Worm (Caenorhabditis elegans) whole organism, midembryonic: ENCODE measurements around the gene F41G3.3.

ENCODE experiments used
- T22C8.4 ChIP-seq: fragments of 200-800 bp; sonication (Bioruptor generic); IDR thresholded peaks from 2 replicates; pipeline ENCODE4 v1.3.6; 2022; ENCODE audit warnings: missing genetic modification characterization, missing compliant biosample characterization
- cog-1 ChIP-seq: sonication (generic microtip); optimal IDR thresholded peaks from 2 replicates; lab custom pipeline; 2016; ENCODE audit warnings: missing genetic modification characterization, missing compliant biosample characterization
- flt-1 ChIP-seq: fragments of 200-800 bp; sonication (Bioruptor generic); IDR thresholded peaks from 2 replicates; pipeline ENCODE4 v1.3.6; 2022; ENCODE audit warnings: missing genetic modification characterization, missing compliant biosample characterization
- klf-2 ChIP-seq: fragments of 200-800 bp; sonication (Bioruptor generic); conservative IDR thresholded peaks from 2 replicates; pipeline ENCODE4 v1.3.6; 2022; ENCODE audit warnings: missing genetic modification reagents, missing genetic modification characterization, missing compliant biosample characterization
- med-1 ChIP-seq: sonication (generic microtip); optimal IDR thresholded peaks from 2 replicates; lab custom pipeline; 2017; ENCODE audit warnings: missing genetic modification characterization, mild to moderate bottlenecking, missing compliant biosample characterization, antibody characterized with exemption, missing genetic modification reagents; ENCODE audit not compliant: insufficient read depth
- ref-1 ChIP-seq: fragments of 200-800 bp; sonication (Bioruptor generic); conservative IDR thresholded peaks from 2 replicates; pipeline ENCODE4 v1.3.6; 2022; ENCODE audit warnings: missing genetic modification reagents, missing genetic modification characterization, missing compliant biosample characterization
- tab-1 ChIP-seq: fragments of 200-800 bp; sonication (Bioruptor generic); IDR thresholded peaks from 2 replicates; pipeline ENCODE4 v1.3.6; 2022; ENCODE audit warnings: missing genetic modification characterization, missing compliant biosample characterization
- ztf-23 ChIP-seq: fragments of 200-800 bp; sonication (Bioruptor generic); IDR thresholded peaks from 2 replicates; pipeline ENCODE4 v1.3.6; 2022; ENCODE audit warnings: missing genetic modification reagents, missing genetic modification characterization, missing compliant biosample characterization
- ztf-29 ChIP-seq: fragments of 200-800 bp; sonication (Bioruptor generic); IDR thresholded peaks from 2 replicates; pipeline ENCODE4 v1.3.6; 2022; ENCODE audit warnings: missing genetic modification reagents, missing genetic modification characterization, missing compliant biosample characterization

Gene F41G3.3

DNA sequence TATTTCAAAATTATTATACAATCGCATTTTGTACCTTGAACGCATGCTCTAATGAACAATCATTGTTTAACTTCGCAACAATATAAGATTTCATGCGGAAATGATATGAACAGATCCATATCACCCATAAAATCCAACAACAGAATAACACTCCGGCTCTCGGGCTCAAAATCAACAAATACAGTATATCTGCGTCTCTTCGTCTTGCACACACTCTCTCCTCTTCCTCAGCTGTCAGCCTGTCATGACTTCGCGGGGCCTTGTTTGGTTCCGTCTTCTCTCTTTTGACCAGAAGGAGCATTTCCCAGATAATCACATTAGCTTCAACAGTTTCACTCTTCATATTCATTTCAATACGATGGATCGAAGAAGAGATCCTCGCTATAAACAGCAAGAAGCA, at the start of gene F41G3.3:
F41G3.3 (plus strand) TSS at position 301 of the 400 bp plus-strand sequence.
- TF ChIP-seq flt-1 (GFP tag; lab: Robert Waterston, UW), result no peak
- no peak for TF ChIP-seq tab-1 (GFP tag; lab: Robert Waterston, UW)
- TF ChIP-seq med-1 (GFP tag; lab: Kevin White, UChicago), result no peak
- TF ChIP-seq ztf-29 (GFP tag; lab: Robert Waterston, UW), result no peak
- no peak for TF ChIP-seq ztf-23 (GFP tag; lab: Robert Waterston, UW)
- TF ChIP-seq klf-2 (GFP tag; lab: Robert Waterston, UW), result no peak
- TF ChIP-seq cog-1 (tag; lab: Kevin White, UChicago), result no peak

DNA sequence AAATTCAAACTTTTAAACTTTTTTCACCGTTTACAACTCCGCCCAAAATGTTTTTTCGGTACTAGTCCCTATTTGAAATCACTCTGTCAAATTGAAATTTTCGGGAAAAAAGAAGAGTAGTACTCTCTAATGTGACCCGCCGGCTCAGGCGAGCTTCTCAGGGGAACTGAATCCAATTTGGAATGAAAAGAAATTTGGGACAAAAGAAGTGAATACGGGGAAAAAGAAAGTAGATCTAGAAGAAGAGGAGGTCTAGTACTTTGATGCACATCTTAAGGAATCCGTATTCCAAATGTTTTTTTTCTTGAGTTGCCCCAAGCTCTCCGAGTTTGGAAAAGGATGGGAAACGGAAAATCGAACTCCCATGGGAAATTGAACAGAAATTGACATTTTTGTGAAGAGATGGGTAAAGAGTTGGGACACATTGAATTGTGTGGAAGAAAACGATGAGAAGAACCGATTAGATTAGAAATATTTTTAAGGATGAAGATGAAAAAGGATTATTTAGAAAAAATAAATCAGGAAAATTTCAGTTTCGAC, 49.7 kb upstream of the F41G3.3 start:
- no peak for TF ChIP-seq cog-1 (tag; lab: Kevin White, UChicago)
- TF ChIP-seq med-1 (GFP tag; lab: Kevin White, UChicago), result no peak
- TF ChIP-seq tab-1 (GFP tag; lab: Robert Waterston, UW), result no peak
- TF ChIP-seq ztf-29 (GFP tag; lab: Robert Waterston, UW), result no peak
- TF ChIP-seq klf-2 (GFP tag; lab: Robert Waterston, UW), result no peak
- no peak for TF ChIP-seq T22C8.4 (GFP tag; lab: Robert Waterston, UW)
- TF ChIP-seq flt-1 (GFP tag; lab: Robert Waterston, UW), result no peak
- TF ChIP-seq ztf-23 (GFP tag; lab: Robert Waterston, UW), result no peak
- TF ChIP-seq ref-1 (GFP tag; lab: Robert Waterston, UW), result no peak

DNA sequence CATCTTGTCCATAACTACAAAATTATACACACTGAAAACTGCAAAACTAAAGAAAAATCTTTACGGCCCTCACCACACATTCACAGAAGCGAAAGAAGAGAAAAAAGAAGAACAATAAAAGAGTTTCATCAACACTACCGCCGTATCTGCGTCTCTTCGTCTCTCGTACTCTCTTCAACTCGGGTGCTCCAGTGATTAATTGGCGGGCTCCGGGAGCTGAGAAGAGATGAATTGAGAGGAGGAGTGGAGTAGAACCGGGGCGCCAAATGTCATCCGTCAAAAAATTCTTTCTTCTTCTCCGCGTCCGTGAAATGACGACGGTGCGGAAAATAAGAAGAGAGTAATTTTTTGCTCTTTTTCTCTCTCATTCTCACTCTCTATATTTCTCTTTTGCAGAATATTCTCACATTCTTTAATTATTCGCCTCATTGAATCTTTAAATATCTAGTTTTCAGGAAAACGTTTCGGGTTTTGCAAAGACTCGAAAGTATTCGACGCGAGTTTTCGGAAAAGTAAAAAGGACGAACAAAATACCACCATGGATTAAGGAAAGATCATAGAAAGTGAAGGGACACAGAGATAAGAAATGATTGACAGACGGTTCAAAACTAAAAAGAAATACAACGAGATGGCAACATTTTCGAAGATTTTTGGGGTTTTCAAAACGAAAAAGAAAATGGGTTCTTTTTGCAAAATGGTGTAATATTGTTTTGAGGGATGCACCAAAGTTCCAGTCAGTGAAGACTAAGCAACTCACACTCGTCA, 48.7 kb upstream of the F41G3.3 start:
- TF ChIP-seq cog-1 (tag; lab: Kevin White, UChicago), result no peak
- TF ChIP-seq flt-1 (GFP tag; lab: Robert Waterston, UW), result no peak
- no peak for TF ChIP-seq klf-2 (GFP tag; lab: Robert Waterston, UW)
- TF ChIP-seq ref-1 (GFP tag; lab: Robert Waterston, UW), result no peak
- TF ChIP-seq ztf-23 (GFP tag; lab: Robert Waterston, UW), result no peak
- no peak for TF ChIP-seq tab-1 (GFP tag; lab: Robert Waterston, UW)
- no peak for TF ChIP-seq T22C8.4 (GFP tag; lab: Robert Waterston, UW)
- no peak for TF ChIP-seq ztf-29 (GFP tag; lab: Robert Waterston, UW)
- no peak for TF ChIP-seq med-1 (GFP tag; lab: Kevin White, UChicago)

DNA sequence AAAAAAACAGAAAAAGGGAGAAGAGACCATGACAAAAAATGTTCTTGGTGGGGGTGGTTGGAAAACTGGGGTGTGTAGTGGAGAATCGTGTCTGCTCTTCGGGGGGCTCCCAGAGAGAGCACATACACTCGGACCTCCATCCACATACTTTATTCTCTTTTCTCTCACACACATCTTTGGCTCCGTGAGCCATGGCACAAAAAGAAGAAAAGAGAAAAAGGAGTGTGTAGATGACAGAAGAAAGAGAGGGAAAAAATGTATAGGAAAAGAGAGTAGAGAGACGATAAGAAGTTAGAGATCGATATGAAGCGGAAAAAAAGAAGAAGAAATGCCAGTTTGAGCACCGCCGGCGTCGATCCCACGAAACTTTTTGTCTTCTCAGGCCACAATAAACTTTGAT, 47.4 kb upstream of the F41G3.3 start:
- TF ChIP-seq tab-1 (GFP tag; lab: Robert Waterston, UW) (no peak), ztf-29 (GFP tag; lab: Robert Waterston, UW) (no peak), cog-1 (tag; lab: Kevin White, UChicago) (no peak), T22C8.4 (GFP tag; lab: Robert Waterston, UW) (no peak)

DNA sequence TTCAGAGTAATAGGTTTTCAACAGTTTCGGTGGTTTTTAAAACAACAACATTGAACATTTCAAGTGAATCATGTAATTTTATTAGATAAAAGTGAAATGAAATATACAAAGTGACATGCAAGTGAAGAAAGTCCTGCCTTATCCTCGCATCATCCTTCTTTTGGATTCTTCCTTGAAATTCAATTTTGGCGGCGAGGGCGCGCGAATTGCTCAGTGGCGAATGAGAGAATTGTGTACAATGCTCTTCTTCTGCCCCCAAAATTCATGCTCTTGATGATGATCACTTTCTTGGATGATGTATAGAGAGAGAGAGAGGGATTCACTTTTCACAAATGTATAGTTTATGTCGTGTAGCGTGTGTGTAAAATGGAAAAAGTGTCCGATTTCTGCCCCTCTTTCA, 46.7 kb upstream of the F41G3.3 start:
- no peak for TF ChIP-seq cog-1 (tag; lab: Kevin White, UChicago)
- no peak for TF ChIP-seq ztf-29 (GFP tag; lab: Robert Waterston, UW)
- no peak for TF ChIP-seq T22C8.4 (GFP tag; lab: Robert Waterston, UW)
- TF ChIP-seq flt-1 (GFP tag; lab: Robert Waterston, UW), result no peak
- no peak for TF ChIP-seq ztf-23 (GFP tag; lab: Robert Waterston, UW)
- TF ChIP-seq med-1 (GFP tag; lab: Kevin White, UChicago), result no peak
- no peak for TF ChIP-seq klf-2 (GFP tag; lab: Robert Waterston, UW)
- TF ChIP-seq tab-1 (GFP tag; lab: Robert Waterston, UW), result no peak
- no peak for TF ChIP-seq ref-1 (GFP tag; lab: Robert Waterston, UW)

DNA sequence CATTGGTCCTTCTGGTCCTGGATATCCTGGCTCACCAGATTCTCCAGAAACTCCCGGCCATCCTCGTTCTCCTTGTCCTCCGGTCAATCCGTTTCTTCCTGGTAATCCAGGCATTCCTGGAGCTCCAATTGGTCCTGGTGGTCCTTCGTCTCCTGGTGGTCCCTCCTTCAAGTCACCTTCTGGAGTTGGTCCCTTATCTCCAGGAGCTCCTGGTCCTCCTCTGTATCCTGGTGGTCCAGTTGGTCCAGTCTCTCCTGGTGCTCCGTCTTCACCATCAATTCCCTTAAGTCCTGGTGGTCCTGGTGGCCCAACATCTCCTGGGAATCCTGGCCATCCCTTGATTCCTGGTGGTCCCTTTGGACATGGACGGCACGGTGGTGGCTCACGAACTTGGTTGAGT, 45.7 kb upstream of the F41G3.3 start:
- TF ChIP-seq tab-1 (GFP tag; lab: Robert Waterston, UW) (no peak), cog-1 (tag; lab: Kevin White, UChicago) (no peak), klf-2 (GFP tag; lab: Robert Waterston, UW) (no peak), T22C8.4 (GFP tag; lab: Robert Waterston, UW) (no peak), med-1 (GFP tag; lab: Kevin White, UChicago) (no peak), ref-1 (GFP tag; lab: Robert Waterston, UW) (no peak), flt-1 (GFP tag; lab: Robert Waterston, UW) (no peak), ztf-23 (GFP tag; lab: Robert Waterston, UW) (no peak; the same call in 1 of the 2 replicates), ztf-29 (GFP tag; lab: Robert Waterston, UW) (no peak)

DNA sequence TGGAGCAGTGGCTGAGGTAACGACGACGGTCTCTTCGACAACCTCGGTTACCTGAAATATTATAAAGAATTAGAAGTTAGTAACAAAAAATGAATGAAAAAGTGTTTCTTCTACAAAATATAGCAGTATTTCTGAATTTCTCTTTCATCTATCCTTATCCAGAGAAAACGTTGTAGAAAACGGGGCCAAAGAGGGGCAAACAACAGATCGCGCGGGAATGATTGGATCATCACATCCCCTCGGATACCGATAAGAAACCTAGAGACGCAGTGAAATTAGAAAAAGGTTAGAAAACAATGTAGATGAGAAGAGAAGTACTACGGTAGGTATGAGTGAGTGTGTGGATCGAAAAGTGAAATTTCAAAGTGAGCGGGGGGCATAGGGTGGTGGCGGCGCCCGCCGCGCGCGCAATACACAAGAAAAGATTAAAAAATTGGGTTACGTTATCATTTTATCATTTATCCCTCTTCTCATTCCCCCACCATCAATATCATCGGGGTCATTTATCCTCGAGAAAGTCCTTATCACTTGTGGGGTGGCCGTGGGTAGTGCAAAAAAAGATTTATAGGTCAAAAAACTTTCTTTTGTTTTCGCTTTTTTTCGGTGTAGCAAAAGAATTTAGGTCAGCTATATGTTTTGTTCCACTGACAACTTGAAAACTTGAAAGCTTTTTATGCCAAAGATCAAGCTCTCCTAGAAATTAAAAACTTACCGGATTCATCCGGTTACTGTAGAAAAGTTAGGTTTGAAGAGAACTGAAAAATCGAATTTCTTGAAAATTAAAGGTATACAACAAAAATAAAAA, 44.0 kb upstream of the F41G3.3 start, which contains the start of the genes dpy-10 and T14B4.19:
dpy-10 (minus strand) TSS at position 51 of the 805 bp plus-strand sequence.
T14B4.19 (minus strand) TSS at position 755 of the 805 bp plus-strand sequence.
- no peak for TF ChIP-seq flt-1 (GFP tag; lab: Robert Waterston, UW)
- TF ChIP-seq T22C8.4 (GFP tag; lab: Robert Waterston, UW), result no peak
- no peak for TF ChIP-seq klf-2 (GFP tag; lab: Robert Waterston, UW)
- no peak for TF ChIP-seq ztf-29 (GFP tag; lab: Robert Waterston, UW)
- no peak for TF ChIP-seq tab-1 (GFP tag; lab: Robert Waterston, UW)
- TF ChIP-seq ref-1 (GFP tag; lab: Robert Waterston, UW), result no peak
- TF ChIP-seq ztf-23 (GFP tag; lab: Robert Waterston, UW), result no peak
- TF ChIP-seq cog-1 (tag; lab: Kevin White, UChicago), result no peak
- no peak for TF ChIP-seq med-1 (GFP tag; lab: Kevin White, UChicago)

DNA sequence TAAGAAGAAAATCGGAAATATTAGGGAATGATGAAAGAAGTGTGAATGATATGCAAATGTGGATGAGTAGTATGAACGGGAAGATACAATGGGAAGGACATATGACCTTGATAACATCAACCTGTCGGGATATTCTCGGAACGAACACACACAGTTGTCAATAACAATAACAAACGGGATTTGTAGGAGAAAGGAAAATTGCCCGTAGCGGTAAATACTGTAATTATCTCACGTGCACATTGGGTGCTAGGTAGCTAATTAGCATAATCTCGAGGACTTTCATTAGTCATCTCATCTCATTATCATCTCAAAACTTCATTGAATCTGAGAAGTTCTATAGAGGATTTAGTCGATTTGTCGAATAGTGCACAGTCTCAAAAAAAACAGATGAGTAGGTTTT, 43.3 kb upstream of the F41G3.3 start:
- TF ChIP-seq tab-1 (GFP tag; lab: Robert Waterston, UW) (no peak), klf-2 (GFP tag; lab: Robert Waterston, UW) (no peak), flt-1 (GFP tag; lab: Robert Waterston, UW) (no peak), ref-1 (GFP tag; lab: Robert Waterston, UW) (no peak), cog-1 (tag; lab: Kevin White, UChicago) (no peak), med-1 (GFP tag; lab: Kevin White, UChicago) (no peak), T22C8.4 (GFP tag; lab: Robert Waterston, UW) (no peak), ztf-23 (GFP tag; lab: Robert Waterston, UW) (no peak), ztf-29 (GFP tag; lab: Robert Waterston, UW) (no peak)
